Fruit fly (Drosophila melanogaster): ENCODE results near the gene TP53INP.

The TP53INP gene

DNA sequence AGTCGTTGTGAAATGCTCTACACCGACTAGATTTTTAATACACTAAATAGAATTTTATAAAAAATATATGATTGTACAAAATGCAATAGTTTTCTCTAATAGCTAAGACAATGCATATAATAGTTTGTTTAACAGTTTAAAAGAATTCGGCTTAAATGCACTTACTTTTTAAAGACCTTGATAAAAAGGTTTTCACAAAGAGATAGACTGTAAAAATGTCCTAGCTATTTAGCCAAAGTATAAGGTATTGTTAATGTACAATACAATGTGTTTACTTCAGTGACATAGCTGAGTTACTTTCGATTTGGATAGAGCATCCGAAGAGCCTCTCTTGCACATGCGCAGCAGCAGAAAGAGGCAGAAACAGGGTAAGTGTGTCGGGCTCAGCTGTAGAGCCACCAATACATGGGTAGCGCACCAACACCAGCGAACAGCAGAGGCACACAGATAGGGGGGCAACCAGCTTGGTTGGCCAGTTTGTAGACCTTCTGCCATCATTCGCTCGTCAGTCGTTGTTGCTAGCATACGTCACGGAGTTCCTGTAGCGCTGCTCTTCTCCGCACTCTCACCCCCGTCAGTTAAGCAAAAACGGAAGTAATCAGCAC lies at the start of gene TP53INP (continued):
- peak; percentile 76 for TF ChIP-seq CG2202 (tag; optimal IDR thresholded peaks at IDR 0.05)
- TF ChIP-seq CG32772 (GFP tag; IDR thresholded peaks at IDR 0.05) = peak; percentile 64
- TF ChIP-seq CkIIα-i1 (GFP tag; IDR thresholded peaks at IDR 0.05) = no peak
- peak; percentile 68 for TF ChIP-seq CG14014 (GFP tag; IDR thresholded peaks at IDR 0.05)
- peak; percentile 45; the same call in 1 of the 2 replicates for TF ChIP-seq CG7372 (GFP tag; IDR thresholded peaks at IDR 0.05)
- peak; percentile 32; the same call in 1 of the 2 replicates for TF ChIP-seq dimm (GFP tag; IDR thresholded peaks at IDR 0.05)
- TF ChIP-seq so (GFP tag; IDR thresholded peaks at IDR 0.05) = peak; percentile 72; the same call in 1 of the 3 replicates
- peak; percentile 59 for TF ChIP-seq Fer2 (tag; optimal IDR thresholded peaks at IDR 0.05)
- TF ChIP-seq pnt (GFP tag; optimal IDR thresholded peaks at IDR 0.05) = peak; percentile 67
- TF ChIP-seq ken (GFP tag; IDR thresholded peaks at IDR 0.05) = peak; percentile 72; the same call in 2 of the 3 replicates
- peak; percentile 96 for TF ChIP-seq gem (tag; optimal IDR thresholded peaks at IDR 0.05)
- TF ChIP-seq CG11247 (GFP tag; IDR thresholded peaks at IDR 0.05) = 0 out of 2 replicates have a peak, but pooled peaks have one; percentile 28
- TF ChIP-seq gsb-n (tag; optimal IDR thresholded peaks at IDR 0.05) = peak; percentile 81
- no peak; the same call in 2 of the 3 replicates for TF ChIP-seq Mrtf (GFP tag; IDR thresholded peaks at IDR 0.05)
- no peak for TF ChIP-seq pita (GFP tag; optimal IDR thresholded peaks at IDR 0.05)
- peak; percentile 54 for TF ChIP-seq disco-r (GFP tag; optimal IDR thresholded peaks at IDR 0.05)
- peak; percentile 54 for TF ChIP-seq CG14050 (GFP tag; IDR thresholded peaks at IDR 0.05)
- peak; percentile 28; the same call in 1 of the 2 replicates for TF ChIP-seq Adf1 (GFP tag; IDR thresholded peaks at IDR 0.05)
- TF ChIP-seq CG14667 (GFP tag; IDR thresholded peaks at IDR 0.05) = peak; percentile 37; the same call in 1 of the 2 replicates
- peak; percentile 71 for TF ChIP-seq repo (GFP tag; optimal IDR thresholded peaks at IDR 0.05)
- peak; percentile 88 for TF ChIP-seq Hr3 (GFP tag; optimal IDR thresholded peaks at IDR 0.05)
- TF ChIP-seq B-H2 (GFP tag; optimal IDR thresholded peaks at IDR 0.05) = peak; percentile 55
- TF ChIP-seq CG14441 (GFP tag; IDR thresholded peaks at IDR 0.05) = peak; percentile 52; the same call in 1 of the 2 replicates
- TF ChIP-seq CG9215 (GFP tag; IDR thresholded peaks at IDR 0.05) = peak; percentile 72
- peak; percentile 55 for TF ChIP-seq pb (GFP tag; optimal IDR thresholded peaks at IDR 0.05)
- TF ChIP-seq chm (GFP tag; IDR thresholded peaks at IDR 0.05) = peak; percentile 62
- TF ChIP-seq Bgb (GFP tag; IDR thresholded peaks at IDR 0.05; ENCODE audit: partially characterized antibody) = peak; percentile 48; the same call in 1 of the 2 replicates
- TF ChIP-seq Hey (tag; optimal IDR thresholded peaks at IDR 0.05) = no peak
- peak; percentile 80 for TF ChIP-seq CG5180 (GFP tag; optimal IDR thresholded peaks at IDR 0.05)
- peak; percentile 64 for TF ChIP-seq Lhr (GFP tag; optimal IDR thresholded peaks at IDR 0.05)
- TF ChIP-seq cwo (GFP tag; optimal IDR thresholded peaks at IDR 0.05) = peak; percentile 84
- peak; percentile 95 for TF ChIP-seq nmo (GFP tag; optimal IDR thresholded peaks at IDR 0.05)
- peak; percentile 87 for TF ChIP-seq Hand (GFP tag; optimal IDR thresholded peaks at IDR 0.05)
- TF ChIP-seq CG15479 (GFP tag; optimal IDR thresholded peaks at IDR 0.05) = peak; percentile 72
- TF ChIP-seq CG10321 (GFP tag; IDR thresholded peaks at IDR 0.05) = no peak
- peak; percentile 12 for TF ChIP-seq mirr (GFP tag; optimal IDR thresholded peaks at IDR 0.05)
- peak; percentile 92 for TF ChIP-seq CG12659 (GFP tag; optimal IDR thresholded peaks at IDR 0.05)
- peak; percentile 83 for TF ChIP-seq CG1529 (GFP tag; optimal IDR thresholded peaks at IDR 0.05)
- TF ChIP-seq dm (GFP tag; optimal IDR thresholded peaks at IDR 0.05) = peak; percentile 63
- no peak for TF ChIP-seq CG7963 (GFP tag; IDR thresholded peaks at IDR 0.05; ENCODE audit: partially characterized antibody)
- peak; percentile 74 for TF ChIP-seq CG18764 (GFP tag; optimal IDR thresholded peaks at IDR 0.05)
